Fruit fly (Drosophila melanogaster): Measurements from ENCODE around the gene ec.

The ec gene

DNA sequence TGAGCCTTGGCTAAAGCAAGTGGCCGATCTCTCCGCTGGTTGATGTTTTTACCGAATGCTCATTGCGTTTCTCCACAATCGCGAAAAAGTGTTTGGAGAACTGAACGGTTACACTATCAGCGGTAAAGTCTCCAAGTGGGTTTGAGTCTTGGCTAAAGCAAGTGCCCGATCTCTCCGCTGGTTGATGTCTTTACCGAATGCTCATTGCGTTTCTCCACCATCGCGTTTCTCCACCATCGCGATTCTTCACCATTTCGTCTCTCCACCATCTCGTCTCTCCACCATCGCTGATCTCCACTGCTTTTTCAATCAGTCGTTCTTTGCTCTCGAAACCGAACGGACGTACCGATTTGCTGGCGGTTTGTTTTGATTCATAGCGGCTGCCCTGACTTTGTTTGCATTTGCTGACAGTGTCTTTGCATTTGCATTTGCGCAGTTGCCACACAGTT lies at the start of gene ec:
ec (plus strand) TSS at position 359 of the 449 bp plus-strand sequence.
- no peak for TF ChIP-seq noc (tag; optimal IDR thresholded peaks at IDR 0.05)

DNA sequence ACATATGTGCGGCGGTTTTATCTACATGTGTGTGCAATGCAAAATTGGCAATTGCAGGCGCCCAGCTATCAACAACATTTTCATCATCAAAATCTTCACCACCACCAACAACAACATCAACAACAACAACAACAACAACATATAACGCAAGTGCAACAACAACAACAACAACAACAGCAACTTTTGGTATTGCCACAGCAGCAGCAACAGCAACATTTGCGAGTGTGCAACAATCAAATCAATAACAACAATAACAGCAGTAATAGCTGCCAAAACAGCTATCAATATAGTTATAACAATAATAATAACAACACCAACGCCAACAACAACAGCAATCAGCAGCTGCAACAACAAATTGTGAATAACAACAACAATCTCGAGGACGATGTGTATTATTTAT lies 49.1 kb upstream of the ec start:
- no peak for TF ChIP-seq noc (tag; optimal IDR thresholded peaks at IDR 0.05)

DNA sequence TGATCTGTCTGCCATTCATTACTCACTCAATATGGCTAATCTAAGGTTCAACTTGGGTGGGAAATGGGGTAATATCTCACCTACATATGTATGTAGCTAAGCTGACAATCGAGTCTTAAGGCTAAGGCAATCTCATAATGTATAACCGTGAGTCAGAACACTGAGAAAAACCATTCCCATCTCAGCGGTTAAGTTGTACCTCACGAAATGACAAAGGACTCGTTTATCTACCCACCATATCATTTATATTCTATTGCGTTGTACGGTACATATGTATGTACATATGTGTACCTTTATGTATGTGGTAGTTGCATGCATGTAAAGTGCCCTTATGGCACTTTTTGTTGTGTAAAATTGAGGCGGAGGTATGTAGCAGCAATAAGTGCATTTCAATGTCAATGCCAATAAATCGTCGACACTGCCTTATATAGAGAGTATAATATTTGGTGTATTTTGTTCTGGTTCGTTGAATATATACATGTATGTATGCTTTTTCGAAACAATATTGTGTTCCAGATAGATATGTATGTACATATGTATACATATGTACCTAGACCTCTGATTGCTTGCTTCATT lies 48.5 kb upstream of the ec start:
- no peak for TF ChIP-seq noc (tag; optimal IDR thresholded peaks at IDR 0.05)

DNA sequence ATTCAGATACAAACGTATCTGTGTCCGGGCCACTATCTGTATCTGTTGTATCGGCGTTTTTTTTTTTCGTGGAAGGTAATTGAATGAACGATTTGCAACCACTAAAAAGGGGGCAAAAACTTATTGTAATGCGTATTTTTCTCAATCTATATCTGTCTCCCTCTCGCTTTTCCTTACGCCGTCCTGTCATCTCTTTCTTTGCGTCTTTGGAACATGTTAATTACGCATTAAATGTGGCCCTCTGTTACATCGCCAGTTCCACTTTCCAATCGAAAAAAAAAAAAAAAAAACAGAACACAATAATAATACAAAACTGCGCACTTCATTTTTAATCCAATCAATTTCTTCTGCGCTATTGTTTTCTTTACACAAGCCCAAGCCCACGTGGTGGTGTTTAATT lies 47.3 kb upstream of the ec start:
- TF ChIP-seq noc (tag; optimal IDR thresholded peaks at IDR 0.05) = no peak

DNA sequence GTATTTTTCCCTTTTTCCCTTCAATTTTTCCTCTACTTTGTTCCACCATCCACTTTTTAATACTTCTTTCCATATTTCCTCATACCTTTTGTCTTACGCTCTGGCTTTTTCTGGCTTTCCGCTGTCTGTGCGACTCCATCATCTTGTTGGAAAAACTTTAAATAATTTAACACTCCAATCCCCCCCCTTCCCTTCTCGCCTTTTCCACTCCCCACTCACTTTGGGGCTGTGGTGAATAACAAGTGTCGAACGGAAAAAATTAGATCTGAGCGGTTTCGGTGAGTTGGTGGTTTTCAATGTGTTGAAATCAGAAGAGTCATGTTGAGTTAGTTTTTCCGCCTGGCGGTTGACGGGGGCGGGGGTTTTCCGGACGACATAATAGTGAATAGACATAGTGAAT lies 44.4 kb upstream of the ec start:
- TF ChIP-seq noc (tag; optimal IDR thresholded peaks at IDR 0.05) = no peak

DNA sequence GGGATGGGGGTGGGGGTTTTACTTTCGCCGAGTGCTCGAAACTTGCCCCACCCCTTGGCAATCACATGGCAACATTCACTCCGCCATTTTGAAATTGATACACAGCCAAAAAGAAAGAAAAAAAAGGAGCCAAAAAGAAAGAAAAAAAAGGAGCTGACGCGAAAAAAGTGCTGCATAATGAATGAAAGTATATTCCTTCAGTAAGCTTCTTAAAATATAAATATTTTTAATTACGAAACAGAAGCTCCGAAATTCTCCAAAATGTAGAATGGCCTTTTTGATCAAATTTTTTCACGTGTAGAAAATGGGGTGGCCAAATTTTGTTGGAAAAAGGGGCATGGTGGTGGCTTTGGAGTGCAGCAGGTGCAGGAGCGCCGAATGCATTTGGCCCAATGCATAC lies 43.3 kb upstream of the ec start:
- no peak for TF ChIP-seq noc (tag; optimal IDR thresholded peaks at IDR 0.05)

DNA sequence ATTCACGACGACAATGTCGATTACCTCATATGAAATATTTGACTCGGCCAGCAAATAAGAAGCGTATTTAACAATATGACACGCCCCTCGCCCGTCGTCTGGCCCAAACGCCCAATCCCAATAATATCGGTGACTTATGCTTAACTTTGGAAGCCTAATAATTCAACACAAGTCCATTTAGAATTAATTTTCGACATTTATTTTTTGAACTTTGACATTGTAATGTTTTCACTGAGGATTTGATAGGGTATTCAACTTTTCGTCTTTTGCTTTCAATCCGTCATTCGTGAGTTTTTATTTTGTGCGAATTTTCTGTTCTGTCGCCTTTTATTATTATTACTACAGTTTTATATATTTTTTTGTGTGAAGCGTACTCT lies 39.1 kb upstream of the ec start:
- TF ChIP-seq noc (tag; optimal IDR thresholded peaks at IDR 0.05) = peak; percentile 12

- TF ChIP-seq noc (tag; optimal IDR thresholded peaks at IDR 0.05) = peak; percentile 94
These were observed 38.4 kb upstream of the ec start for dm6 chrX:3772811-3773740.

DNA sequence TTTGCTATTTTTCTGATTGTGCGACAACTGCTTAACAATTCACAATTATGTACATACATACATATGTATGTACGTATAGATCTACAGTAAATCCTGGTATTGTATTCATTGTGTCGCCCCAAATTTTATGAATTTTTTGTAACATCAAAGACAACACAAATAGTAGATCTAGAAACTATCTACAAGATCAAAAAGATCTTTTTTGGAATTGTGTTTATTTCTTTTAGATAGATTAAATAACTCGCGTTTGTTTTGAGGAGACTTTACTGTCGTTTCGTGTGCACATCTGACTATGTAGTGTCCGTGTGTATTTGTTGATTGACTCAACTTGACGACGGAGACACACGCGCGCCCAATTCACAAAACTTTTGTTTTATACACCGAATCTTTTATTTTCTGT lies 37.2 kb upstream of the ec start:
- peak; percentile 99 for TF ChIP-seq noc (tag; optimal IDR thresholded peaks at IDR 0.05)

- no peak for TF ChIP-seq noc (tag; optimal IDR thresholded peaks at IDR 0.05)
These were observed 36.4 kb upstream of the ec start for dm6 chrX:3775137-3775536.

dm6 chrX:3775822-3776668 lies 35.5 kb upstream of the ec start:
- peak; percentile 35 for TF ChIP-seq noc (tag; optimal IDR thresholded peaks at IDR 0.05)

DNA sequence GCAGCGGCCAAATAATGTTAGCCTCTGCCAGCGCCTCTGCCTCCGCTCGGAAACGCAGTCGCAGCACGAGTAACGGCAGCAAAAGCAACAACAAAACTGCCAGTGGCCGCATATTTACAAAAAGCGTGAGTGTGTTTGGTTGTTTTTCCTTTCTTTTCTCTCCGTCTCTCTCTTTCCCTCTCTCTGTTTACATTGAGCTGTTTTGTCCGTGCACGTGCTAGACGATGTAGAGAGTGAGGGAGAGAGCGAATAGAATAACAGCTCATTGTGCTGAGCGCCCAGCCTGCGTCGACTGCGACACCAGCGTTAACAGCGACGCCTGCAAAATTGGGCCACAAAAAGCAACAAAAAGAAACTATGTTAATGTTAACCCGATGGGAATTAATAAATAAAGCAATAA lies 34.3 kb upstream of the ec start:
- peak; percentile 46 for TF ChIP-seq noc (tag; optimal IDR thresholded peaks at IDR 0.05)

DNA sequence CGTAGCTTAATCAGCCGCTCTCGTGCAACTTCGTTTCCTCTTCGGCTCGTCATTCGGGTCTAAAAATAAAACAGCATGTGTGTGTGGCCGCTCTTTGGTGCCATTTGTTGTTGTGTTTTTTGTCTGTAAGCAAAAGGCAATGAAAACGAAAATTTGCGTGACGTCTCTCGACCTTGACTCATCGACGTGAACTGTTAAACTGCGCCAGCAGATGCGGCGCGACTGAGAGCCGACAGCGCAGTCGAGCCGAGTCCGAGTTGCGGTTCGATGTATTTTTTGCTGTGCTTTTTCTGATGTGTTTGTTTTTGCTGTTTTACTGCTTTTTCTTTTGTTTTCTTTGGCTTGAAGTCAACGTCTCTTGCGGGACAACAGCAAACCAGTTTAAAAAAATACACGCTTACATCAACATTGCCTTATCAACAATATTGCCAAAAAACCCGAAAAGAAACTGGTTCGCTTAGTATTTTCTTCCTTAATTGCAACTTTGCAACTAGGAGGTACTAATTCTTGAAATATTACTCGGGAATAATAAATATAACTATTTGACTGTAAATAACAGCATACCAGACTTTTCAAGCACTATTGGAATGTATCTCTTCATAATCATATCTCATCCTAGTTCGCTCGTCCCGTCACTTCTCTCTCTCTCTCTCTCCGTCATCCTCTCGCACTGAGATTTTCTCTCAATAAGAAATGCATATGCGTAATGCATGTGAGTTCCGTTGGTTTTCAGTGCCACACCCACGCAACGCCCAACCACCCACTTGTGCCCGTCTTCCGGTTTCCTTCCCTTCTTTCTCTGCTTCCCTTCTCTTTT lies 33.2 kb upstream of the ec start:
- TF ChIP-seq noc (tag; optimal IDR thresholded peaks at IDR 0.05) = peak; percentile 27

- TF ChIP-seq noc (tag; optimal IDR thresholded peaks at IDR 0.05) = no peak
These were observed 32.5 kb upstream of the ec start for dm6 chrX:3778952-3779502.

dm6 chrX:3779686-3780407 lies 31.7 kb upstream of the ec start:
- TF ChIP-seq noc (tag; optimal IDR thresholded peaks at IDR 0.05) = peak; percentile 41

Data from whole organism, larva.